Fruit fly (Drosophila melanogaster): ENCODE results near the gene Dhc1.

The Dhc1 gene

dm6 chr3R:9618331-9618730 lies 56.1 kb downstream of the Dhc1 start (continued):
- no peak for TF ChIP-seq insv (GFP tag; optimal IDR thresholded peaks at IDR 0.05)
- peak; percentile 51 for TF ChIP-seq CG12942 (GFP tag; optimal IDR thresholded peaks at IDR 0.05)
- no peak for TF ChIP-seq Adf1 (GFP tag; IDR thresholded peaks at IDR 0.05)
- TF ChIP-seq CG5180 (GFP tag; optimal IDR thresholded peaks at IDR 0.05) = peak; percentile 43
- TF ChIP-seq Six4 (GFP tag; optimal IDR thresholded peaks at IDR 0.05) = peak; percentile 62
- TF ChIP-seq CG7928 (GFP tag; optimal IDR thresholded peaks at IDR 0.05) = no peak
- TF ChIP-seq CG13624 (GFP tag; optimal IDR thresholded peaks at IDR 0.05) = peak; percentile 58
- TF ChIP-seq chinmo (GFP tag; IDR thresholded peaks at IDR 0.05; ENCODE audit: partially characterized antibody) = no peak
- TF ChIP-seq ara (GFP tag; IDR thresholded peaks at IDR 0.05) = peak; percentile 79
- TF ChIP-seq eve (GFP tag; optimal IDR thresholded peaks at IDR 0.05) = no peak
- TF ChIP-seq eyg (GFP tag; optimal IDR thresholded peaks at IDR 0.05) = peak; percentile 4
- TF ChIP-seq CG4404 (GFP tag; IDR thresholded peaks at IDR 0.05) = peak; percentile 71
- TF ChIP-seq lab (GFP tag; optimal IDR thresholded peaks at IDR 0.05) = peak; percentile 78
- peak; percentile 60 for TF ChIP-seq maf-S (GFP tag; optimal IDR thresholded peaks at IDR 0.05)
- peak; percentile 44 for TF ChIP-seq CG2120 (GFP tag; optimal IDR thresholded peaks at IDR 0.05)
- no peak for TF ChIP-seq yki (optimal IDR thresholded peaks at IDR 0.05)
- peak; percentile 77 for TF ChIP-seq stc (GFP tag; IDR thresholded peaks at IDR 0.05)
- no peak for TF ChIP-seq wdn (GFP tag; IDR thresholded peaks at IDR 0.05)
- no peak for TF ChIP-seq inv (GFP tag; IDR thresholded peaks at IDR 0.05; ENCODE audit: partially characterized antibody)
- TF ChIP-seq nmo (GFP tag; optimal IDR thresholded peaks at IDR 0.05) = peak; percentile 81
- TF ChIP-seq CG18476 (GFP tag; optimal IDR thresholded peaks at IDR 0.05) = peak; percentile 46
- TF ChIP-seq Dp (GFP tag; optimal IDR thresholded peaks at IDR 0.05) = no peak
- peak; percentile 78 for TF ChIP-seq CG11247 (GFP tag; IDR thresholded peaks at IDR 0.05)
- no peak for TF ChIP-seq CG7745 (tag; optimal IDR thresholded peaks at IDR 0.05)
- TF ChIP-seq CrebB (tag; optimal IDR thresholded peaks at IDR 0.05) = peak; percentile 57
- TF ChIP-seq Max (GFP tag; optimal IDR thresholded peaks at IDR 0.05) = peak; percentile 29
- no peak for TF ChIP-seq Dref (GFP tag; IDR thresholded peaks at IDR 0.05)
- TF ChIP-seq CG12299 (tag; optimal IDR thresholded peaks at IDR 0.05) = no peak
- TF ChIP-seq trem (tag; optimal IDR thresholded peaks at IDR 0.05) = peak; percentile 15
- no peak for TF ChIP-seq pan (optimal IDR thresholded peaks at IDR 0.05)
- TF ChIP-seq pan (GFP tag; optimal IDR thresholded peaks at IDR 0.05 in 1 of 2, IDR thresholded peaks at IDR 0.05 in 1 of 2) = peak in 1 of 2 experiments; percentile 86
- peak; percentile 50 for TF ChIP-seq Fer1 (GFP tag; optimal IDR thresholded peaks at IDR 0.05)
- TF ChIP-seq onecut (GFP tag; IDR thresholded peaks at IDR 0.05) = peak; percentile 68
- peak; percentile 25 for TF ChIP-seq CG31388 (GFP tag; optimal IDR thresholded peaks at IDR 0.05)
- peak; percentile 53; the same call in 2 of the 4 replicates for TF ChIP-seq Gug (GFP tag; IDR thresholded peaks at IDR 0.05)
- TF ChIP-seq CG1024 (GFP tag; IDR thresholded peaks at IDR 0.05) = peak; percentile 56; the same call in 1 of the 2 replicates
- no peak for TF ChIP-seq corto (GFP tag; optimal IDR thresholded peaks at IDR 0.05)
- peak; percentile 87 for TF ChIP-seq CG1603 (tag; optimal IDR thresholded peaks at IDR 0.05)
- peak; percentile 24 for TF ChIP-seq CG10274 (GFP tag; optimal IDR thresholded peaks at IDR 0.05)
- peak; percentile 80 for TF ChIP-seq esg (GFP tag; conservative IDR thresholded peaks at IDR 0.05)
- peak; percentile 30 for TF ChIP-seq disco-r (GFP tag; optimal IDR thresholded peaks at IDR 0.05)
- TF ChIP-seq Kr (GFP tag; optimal IDR thresholded peaks at IDR 0.05) = no peak
- peak; percentile 79 for TF ChIP-seq CG14441 (GFP tag; IDR thresholded peaks at IDR 0.05)
- peak; percentile 64 for TF ChIP-seq jing (GFP tag; optimal IDR thresholded peaks at IDR 0.05)
- TF ChIP-seq tup (GFP tag; optimal IDR thresholded peaks at IDR 0.05) = peak; percentile 22
- no peak for TF ChIP-seq Bgb (GFP tag; IDR thresholded peaks at IDR 0.05; ENCODE audit: partially characterized antibody)
- TF ChIP-seq CG12236 (GFP tag; optimal IDR thresholded peaks at IDR 0.05) = no peak
- peak; percentile 93 for TF ChIP-seq ci (GFP tag; IDR thresholded peaks at IDR 0.05)
- TF ChIP-seq zen2 (GFP tag; IDR thresholded peaks at IDR 0.05; ENCODE audit: partially characterized antibody) = no peak
- no peak for TF ChIP-seq ham (GFP tag; IDR thresholded peaks at IDR 0.05)
- peak in 1 of 2 experiments; percentile 43 for TF ChIP-seq Hr78 (GFP tag; optimal IDR thresholded peaks at IDR 0.05)
- TF ChIP-seq CG34422 (GFP tag; IDR thresholded peaks at IDR 0.05) = peak; percentile 85
